Fruit fly (Drosophila melanogaster) whole organism: ENCODE results near the gene CG11839.

ENCODE experiments used
- CG8478 ChIP-seq: fragments of >200 bp; optimal IDR thresholded peaks from 2 replicates; lab custom pipeline; 2018; ENCODE audit warnings: inconsistent platforms
- EcR ChIP-seq, 2 experiments: fragments of >200 bp; optimal IDR thresholded peaks; 2 replicates each; lab custom pipeline; 2017; ENCODE audit warnings: missing biosample characterization in 2 of 2, missing genetic modification characterization in 2 of 2, missing genetic modification reagents in 2 of 2
- pan ChIP-seq: fragments of >200 bp; optimal IDR thresholded peaks from 2 replicates; lab custom pipeline; 2017
- usp ChIP-seq: fragments of >200 bp; optimal IDR thresholded peaks from 2 replicates; lab custom pipeline; 2017; ENCODE audit warnings: missing biosample characterization, missing genetic modification characterization, mixed read lengths

- TF ChIP-seq EcR (GFP tag; optimal IDR thresholded peaks at IDR 0.05; lab: Kevin White, UChicago) (no peak), CG8478 (lab: Kevin White, UChicago) (peak; percentile 38), pan (lab: Kevin White, UChicago) (no peak), usp (GFP tag; lab: Kevin White, UChicago) (no peak)
Measured at dm6 chr3R:25094639-25095038, 24.9 kb downstream of the CG11839 start, which contains the start of gene fd96Cb.
